Fruit fly (Drosophila melanogaster): ENCODE measurements around the gene CG43338.

DNA sequence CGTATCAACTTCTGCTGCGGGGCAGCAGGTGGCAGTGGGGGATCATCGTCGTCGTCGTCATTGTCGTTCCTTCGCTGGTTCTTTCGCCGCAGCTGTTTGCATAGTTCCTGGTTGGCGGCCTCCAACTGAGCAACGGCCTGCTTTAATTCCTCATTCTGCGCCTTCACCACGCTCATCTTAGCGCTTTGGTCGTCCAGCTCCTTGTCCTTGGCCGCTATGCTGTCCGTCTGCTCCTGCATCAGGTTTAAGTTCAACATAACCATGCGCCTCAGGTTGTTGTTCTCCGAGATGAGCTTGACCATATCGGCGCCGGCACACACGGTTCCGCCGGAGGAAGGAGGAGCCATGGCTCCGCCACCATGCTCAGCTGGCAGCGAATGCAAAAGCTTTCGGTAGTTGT, 16.8 kb upstream of the CG43338 start:
- TF ChIP-seq dmrt93B (GFP tag; optimal IDR thresholded peaks at IDR 0.05), result no peak
- no peak for TF ChIP-seq tai (GFP tag; optimal IDR thresholded peaks at IDR 0.05)
- TF ChIP-seq fru (GFP tag; optimal IDR thresholded peaks at IDR 0.05), result no peak
- TF ChIP-seq brk (GFP tag; optimal IDR thresholded peaks at IDR 0.05), result no peak
- no peak for TF ChIP-seq Myc (optimal IDR thresholded peaks at IDR 0.05)
- TF ChIP-seq CG32264 (GFP tag; optimal IDR thresholded peaks at IDR 0.05), result no peak
- TF ChIP-seq Abd-B (GFP tag; optimal IDR thresholded peaks at IDR 0.05), result no peak
- TF ChIP-seq usp (GFP tag; optimal IDR thresholded peaks at IDR 0.05), result no peak
- TF ChIP-seq rgr (GFP tag; optimal IDR thresholded peaks at IDR 0.05), result no peak
- no peak for TF ChIP-seq Hr83 (GFP tag; optimal IDR thresholded peaks at IDR 0.05; ENCODE audit: poor library complexity, severe bottlenecking)
- TF ChIP-seq dsf (GFP tag; optimal IDR thresholded peaks at IDR 0.05; ENCODE audit: borderline replicate concordance), result no peak
- TF ChIP-seq h (GFP tag; optimal IDR thresholded peaks at IDR 0.05), result no peak
- TF ChIP-seq Dif (GFP tag; optimal IDR thresholded peaks at IDR 0.05; ENCODE audit: partially characterized antibody), result no peak
- no peak for TF ChIP-seq Jra (GFP tag; optimal IDR thresholded peaks at IDR 0.05)

All from whole organism, wandering third instar larva.